Worm (Caenorhabditis elegans) whole organism, young adult: ENCODE results near the gene fsn-1.

Experiments used
- ZK185.1 ChIP-seq: sonication (generic microtip); optimal IDR thresholded peaks from 2 replicates; lab custom pipeline; 2016; ENCODE audit warnings: mild to moderate bottlenecking, missing genetic modification characterization, missing compliant biosample characterization; ENCODE audit not compliant: poor library complexity, severe bottlenecking
- ama-1 ChIP-seq, 3 experiments: fragments of 150-350 bp in 1 of 3; sonication (generic microtip) in 2 of 3; optimal IDR thresholded peaks; 2 replicates each; lab custom pipeline; 2014 to 2018; ENCODE audit warnings: missing biosample characterization in 2 of 3, missing genetic modification characterization in 2 of 3, missing genetic modification reagents in 2 of 3
- die-1 ChIP-seq: sonication (generic microtip); optimal IDR thresholded peaks from 2 replicates; lab custom pipeline; 2016; ENCODE audit warnings: missing genotype, mild to moderate bottlenecking, missing genetic modification characterization, missing compliant biosample characterization
- dox-1 ChIP-seq: fragments of 200-800 bp; sonication (Bioruptor generic); IDR thresholded peaks from 2 replicates; pipeline ENCODE4 v1.3.6; 2022; ENCODE audit warnings: missing genetic modification reagents, missing genetic modification characterization, missing compliant biosample characterization
- dpl-1 ChIP-seq: fragments of 150-350 bp; optimal IDR thresholded peaks from 2 replicates; lab custom pipeline; 2014; ENCODE audit warnings: missing biosample characterization, missing genetic modification reagents, missing genetic modification characterization
- madf-10 ChIP-seq: sonication (generic microtip); optimal IDR thresholded peaks from 2 replicates; lab custom pipeline; 2016; ENCODE audit warnings: mild to moderate bottlenecking, missing genetic modification characterization, missing compliant biosample characterization
- nfya-1 ChIP-seq: sonication (generic microtip); optimal IDR thresholded peaks from 2 replicates; lab custom pipeline; 2017; ENCODE audit warnings: antibody characterized with exemption, missing compliant biosample characterization, missing genetic modification characterization, borderline replicate concordance; ENCODE audit not compliant: insufficient read depth
- nhr-90 ChIP-seq: sonication (generic microtip); optimal IDR thresholded peaks from 2 replicates; lab custom pipeline; 2016; ENCODE audit warnings: missing genotype, mild to moderate bottlenecking, missing genetic modification characterization, missing compliant biosample characterization
- rpc-1 ChIP-seq, 2 experiments: fragments of 150-350 bp in 1 of 2; sonication (generic microtip) in 1 of 2; optimal IDR thresholded peaks; 2 replicates each; lab custom pipeline; 2014 to 2018; ENCODE audit warnings: missing biosample characterization in 1 of 2, missing genetic modification characterization in 1 of 2, missing genetic modification reagents in 1 of 2, missing genotype in 1 of 2
- snpc-4 ChIP-seq, 5 experiments: fragments of 150-350 bp in 1 of 5; sonication (generic microtip) in 4 of 5; optimal IDR thresholded peaks; 2 replicates each; lab custom pipeline; 2014 to 2018; ENCODE audit warnings: missing genetic modification characterization in 5 of 5, missing biosample characterization in 3 of 5, antibody characterized with exemption in 2 of 5, mild to moderate bottlenecking in 2 of 5, missing compliant biosample characterization in 2 of 5, missing genotype in 2 of 5, moderate library complexity in 2 of 5, missing genetic modification reagents in 1 of 5
- unc-62 ChIP-seq: fragments of 150-350 bp; optimal IDR thresholded peaks from 2 replicates; lab custom pipeline; 2014; ENCODE audit warnings: missing biosample characterization, missing genetic modification reagents, missing genetic modification characterization
- xnd-1 ChIP-seq: sonication (generic microtip); optimal IDR thresholded peaks from 2 replicates; lab custom pipeline; 2016; ENCODE audit warnings: missing genotype, missing genetic modification reagents, missing genetic modification characterization, missing compliant biosample characterization
- ztf-26 ChIP-seq: sonication (generic microtip); optimal IDR thresholded peaks from 2 replicates; lab custom pipeline; 2017; ENCODE audit warnings: missing genetic modification characterization, missing compliant biosample characterization

DNA sequence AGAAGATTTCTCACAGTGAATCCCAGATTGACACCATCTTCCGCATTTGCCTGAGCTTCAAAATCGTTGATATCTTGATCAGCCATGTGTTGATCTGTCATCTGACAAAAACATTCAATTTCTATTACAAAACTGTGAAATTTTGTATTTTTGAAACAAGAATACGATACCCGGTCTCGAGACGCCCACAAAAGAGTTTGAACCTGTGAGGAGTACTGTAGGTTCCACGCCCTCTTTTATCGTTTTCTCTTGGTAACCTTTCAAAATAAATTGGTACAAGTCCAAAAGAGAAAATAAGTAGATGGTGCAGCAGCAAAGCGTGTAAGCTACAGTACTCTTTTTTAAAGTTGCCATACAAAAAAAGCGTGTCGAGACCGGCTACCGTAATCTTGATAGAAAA lies 27.2 kb upstream of the fsn-1 start, which contains the start of gene F26F4.12:
- TF ChIP-seq die-1 (tag; lab: Kevin White, UChicago) (no peak), ZK185.1 (tag; lab: Kevin White, UChicago) (no peak), snpc-4 (GFP tag; optimal IDR thresholded peaks at IDR 0.05; lab: Kevin White, UChicago) (no peak), snpc-4 (tag; optimal IDR thresholded peaks at IDR 0.05; lab: Kevin White, UChicago) (no peak), xnd-1 (tag; lab: Kevin White, UChicago) (no peak), dpl-1 (GFP tag; lab: Kevin White, UChicago) (no peak), ama-1 (optimal IDR thresholded peaks at IDR 0.05; lab: Kevin White, UChicago) (no peak), ama-1 (GFP tag; optimal IDR thresholded peaks at IDR 0.05; lab: Kevin White, UChicago) (no peak), dox-1 (GFP tag; lab: Robert Waterston, UW) (no peak), rpc-1 (optimal IDR thresholded peaks at IDR 0.05; lab: Kevin White, UChicago) (no peak), rpc-1 (tag; optimal IDR thresholded peaks at IDR 0.05; lab: Kevin White, UChicago) (no peak), nfya-1 (tag; lab: Kevin White, UChicago) (no peak), nhr-90 (no peak), unc-62 (GFP tag; lab: Kevin White, UChicago) (no peak), ztf-26 (tag; lab: Kevin White, UChicago) (no peak), madf-10 (tag; lab: Kevin White, UChicago) (no peak)
